Worm (Caenorhabditis elegans) whole organism, L3 larva: ENCODE measurements around the gene B0310.6.

Experiments
- R02D3.7 ChIP-seq: fragments of 150-350 bp; optimal IDR thresholded peaks from 2 replicates; lab custom pipeline; 2014; ENCODE audit warnings: missing biosample characterization, missing genetic modification characterization
- ceh-16 ChIP-seq: sonication (generic microtip); optimal IDR thresholded peaks from 2 replicates; lab custom pipeline; 2017; ENCODE audit warnings: missing biosample characterization, missing genetic modification characterization
- elt-3 ChIP-seq, 3 experiments: fragments of 150-350 bp in 1 of 3; sonication (generic microtip) in 2 of 3; optimal IDR thresholded peaks; 2 replicates in 2 of 3; 4 replicates in 1 of 3; lab custom pipeline; 2014 to 2017; ENCODE audit warnings: missing biosample characterization in 3 of 3, missing genetic modification characterization in 3 of 3
- nhr-12 ChIP-seq: fragments of 150-350 bp; optimal IDR thresholded peaks from 2 replicates; lab custom pipeline; 2014; ENCODE audit warnings: missing biosample characterization, missing genetic modification characterization
- nhr-23 ChIP-seq: fragments of 150-350 bp; optimal IDR thresholded peaks from 2 replicates; lab custom pipeline; 2014; ENCODE audit warnings: missing biosample characterization, missing genetic modification reagents, missing genetic modification characterization
- snpc-4 ChIP-seq: fragments of 150-350 bp; optimal IDR thresholded peaks from 2 replicates; lab custom pipeline; 2014; ENCODE audit warnings: missing biosample characterization, missing genetic modification characterization
- tbx-2 ChIP-seq: sonication (generic microtip); optimal IDR thresholded peaks from 2 replicates; lab custom pipeline; 2016; ENCODE audit warnings: mild to moderate bottlenecking, missing genetic modification characterization, missing compliant biosample characterization
- unc-62 ChIP-seq: fragments of 150-350 bp; sonication (generic microtip); optimal IDR thresholded peaks from 4 replicates; lab custom pipeline; 2014; ENCODE audit warnings: missing biosample characterization, missing genetic modification reagents, missing genetic modification characterization
- ztf-11 ChIP-seq: fragments of 150-350 bp; optimal IDR thresholded peaks from 2 replicates; lab custom pipeline; 2014; ENCODE audit warnings: missing biosample characterization, missing genetic modification characterization

ce11 chrX:557857-558256 lies 27.0 kb upstream of the B0310.6 start, which contains the start of gene nas-38:
- TF ChIP-seq snpc-4 (tag; lab: Kevin White, UChicago), result no peak
- no peak for TF ChIP-seq ztf-11 (tag; lab: Kevin White, UChicago)
- TF ChIP-seq ceh-16 (tag; lab: Kevin White, UChicago), result no peak
- TF ChIP-seq nhr-23 (tag; lab: Kevin White, UChicago), result no peak
- no peak for TF ChIP-seq nhr-12
- no peak for TF ChIP-seq unc-62
- no peak for TF ChIP-seq tbx-2 (tag; lab: Kevin White, UChicago)
- no peak for TF ChIP-seq elt-3 (tag; optimal IDR thresholded peaks at IDR 0.05; lab: Kevin White, UChicago)
- no peak for TF ChIP-seq R02D3.7 (tag; lab: Kevin White, UChicago)
